Fruit fly (Drosophila melanogaster): Measurements from ENCODE around the gene CG9135.

The CG9135 gene

DNA sequence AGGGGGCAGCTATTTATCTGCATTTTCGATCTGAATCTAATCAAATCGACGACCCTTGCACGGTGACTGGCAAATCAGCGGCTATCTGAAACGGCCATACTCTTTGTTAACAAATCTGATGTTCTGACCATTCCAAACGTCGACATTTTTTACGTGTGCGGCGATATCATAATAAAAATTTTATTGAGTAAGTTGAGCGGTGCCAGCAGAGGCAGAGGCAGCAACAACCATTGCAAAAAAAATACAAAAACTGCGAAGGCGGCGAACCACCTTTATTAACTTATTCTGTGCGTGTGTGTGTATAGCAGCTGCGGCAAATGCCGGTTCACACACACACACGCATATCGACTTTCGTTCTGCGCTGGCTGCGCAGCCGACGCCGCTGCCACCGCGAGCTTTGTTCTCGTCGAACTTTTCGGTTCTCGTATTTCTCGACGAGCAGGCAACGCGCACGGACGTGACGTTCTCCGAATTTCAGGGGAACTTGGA lies 31.6 kb downstream of the CG9135 start, which contains the start of gene Kr-h1 (continued):
- TF ChIP-seq gro (GFP tag; optimal IDR thresholded peaks at IDR 0.05), result peak; percentile 11
- no peak for TF ChIP-seq CG15269 (tag; optimal IDR thresholded peaks at IDR 0.05)
- no peak for TF ChIP-seq Oli (tag; optimal IDR thresholded peaks at IDR 0.05)
- TF ChIP-seq sr (GFP tag; IDR thresholded peaks at IDR 0.05), result no peak
- TF ChIP-seq fru (optimal IDR thresholded peaks at IDR 0.05), result no peak
- no peak for TF ChIP-seq bsh (GFP tag; optimal IDR thresholded peaks at IDR 0.05)
- TF ChIP-seq Jarid2 (GFP tag; optimal IDR thresholded peaks at IDR 0.05), result peak; percentile 33
- no peak for TF ChIP-seq Fer3 (tag; optimal IDR thresholded peaks at IDR 0.05)
- TF ChIP-seq onecut (GFP tag; IDR thresholded peaks at IDR 0.05), result no peak
- TF ChIP-seq CG3838 (GFP tag; optimal IDR thresholded peaks at IDR 0.05), result no peak
- TF ChIP-seq CG18599 (GFP tag; optimal IDR thresholded peaks at IDR 0.05), result no peak
- TF ChIP-seq ac (GFP tag; optimal IDR thresholded peaks at IDR 0.05), result no peak
- TF ChIP-seq NFAT (GFP tag; IDR thresholded peaks at IDR 0.05), result no peak
- no peak for TF ChIP-seq cato (GFP tag; optimal IDR thresholded peaks at IDR 0.05; ENCODE audit: borderline replicate concordance)
- TF ChIP-seq mld (GFP tag; IDR thresholded peaks at IDR 0.05; ENCODE audit: partially characterized antibody), result no peak
- no peak for TF ChIP-seq CG17568 (GFP tag; optimal IDR thresholded peaks at IDR 0.05)
- peak; percentile 3 for TF ChIP-seq Deaf1 (tag; optimal IDR thresholded peaks at IDR 0.05)
- TF ChIP-seq fd102C (GFP tag; optimal IDR thresholded peaks at IDR 0.05), result no peak
- TF ChIP-seq CG7928 (GFP tag; optimal IDR thresholded peaks at IDR 0.05), result no peak
- no peak for TF ChIP-seq ssp (GFP tag; IDR thresholded peaks at IDR 0.05)
- TF ChIP-seq CG10654 (GFP tag; optimal IDR thresholded peaks at IDR 0.05), result no peak
- TF ChIP-seq mirr (GFP tag; optimal IDR thresholded peaks at IDR 0.05), result peak; percentile 54
- TF ChIP-seq CoRest (tag; optimal IDR thresholded peaks at IDR 0.05), result no peak
- peak; percentile 63; the same call in 1 of the 2 replicates for TF ChIP-seq CG42726 (GFP tag; IDR thresholded peaks at IDR 0.05; ENCODE audit: partially characterized antibody)
- TF ChIP-seq Dref (GFP tag; IDR thresholded peaks at IDR 0.05), result no peak
- no peak for TF ChIP-seq pros (GFP tag; optimal IDR thresholded peaks at IDR 0.05)
- TF ChIP-seq CG6272 (GFP tag; IDR thresholded peaks at IDR 0.05), result no peak
- no peak for TF ChIP-seq PHDP (tag; optimal IDR thresholded peaks at IDR 0.05)
- TF ChIP-seq sima (GFP tag; optimal IDR thresholded peaks at IDR 0.05), result no peak
- no peak for TF ChIP-seq hbn (GFP tag; IDR thresholded peaks at IDR 0.05; ENCODE audit: partially characterized antibody)
- no peak for TF ChIP-seq her (GFP tag; optimal IDR thresholded peaks at IDR 0.05)
- TF ChIP-seq gt (GFP tag; IDR thresholded peaks at IDR 0.05), result no peak
- no peak for TF ChIP-seq org-1 (GFP tag; optimal IDR thresholded peaks at IDR 0.05)
- no peak for TF ChIP-seq bcd (GFP tag; optimal IDR thresholded peaks at IDR 0.05)
- no peak for TF ChIP-seq toy (GFP tag; IDR thresholded peaks at IDR 0.05)
- no peak for TF ChIP-seq CG12659 (GFP tag; optimal IDR thresholded peaks at IDR 0.05)
- TF ChIP-seq cwo (GFP tag; optimal IDR thresholded peaks at IDR 0.05), result no peak
- no peak for TF ChIP-seq CG17802 (tag; optimal IDR thresholded peaks at IDR 0.05)
- peak; percentile 23; the same call in 1 of the 2 replicates for TF ChIP-seq Bgb (GFP tag; IDR thresholded peaks at IDR 0.05; ENCODE audit: partially characterized antibody)
- no peak for TF ChIP-seq croc (GFP tag; conservative IDR thresholded peaks at IDR 0.05)
- TF ChIP-seq Bteb2 (GFP tag; optimal IDR thresholded peaks at IDR 0.05), result no peak
- TF ChIP-seq bigmax (GFP tag; optimal IDR thresholded peaks at IDR 0.05), result no peak
- no peak for TF ChIP-seq CG7372 (GFP tag; IDR thresholded peaks at IDR 0.05)
- no peak for TF ChIP-seq Vsx1 (GFP tag; optimal IDR thresholded peaks at IDR 0.05)
- no peak; the same call in 2 of the 3 replicates for TF ChIP-seq zfh1 (GFP tag; IDR thresholded peaks at IDR 0.05)
- no peak for TF ChIP-seq pb (GFP tag; optimal IDR thresholded peaks at IDR 0.05)
- TF ChIP-seq chm (GFP tag; IDR thresholded peaks at IDR 0.05), result 0 out of 2 replicates have a peak, but pooled peaks have one; percentile 44
- no peak for TF ChIP-seq Elba2 (GFP tag; optimal IDR thresholded peaks at IDR 0.05)
